Worm (Caenorhabditis elegans) whole organism, midembryonic: Measurements from ENCODE around the gene T27A8.3.

Source experiments
- T22C8.4 ChIP-seq: fragments of 200-800 bp; sonication (Bioruptor generic); IDR thresholded peaks from 2 replicates; pipeline ENCODE4 v1.3.6; 2022; ENCODE audit warnings: missing genetic modification characterization, missing compliant biosample characterization
- cog-1 ChIP-seq: sonication (generic microtip); optimal IDR thresholded peaks from 2 replicates; lab custom pipeline; 2016; ENCODE audit warnings: missing genetic modification characterization, missing compliant biosample characterization
- klf-2 ChIP-seq: fragments of 200-800 bp; sonication (Bioruptor generic); conservative IDR thresholded peaks from 2 replicates; pipeline ENCODE4 v1.3.6; 2022; ENCODE audit warnings: missing genetic modification reagents, missing genetic modification characterization, missing compliant biosample characterization
- med-1 ChIP-seq: sonication (generic microtip); optimal IDR thresholded peaks from 2 replicates; lab custom pipeline; 2017; ENCODE audit warnings: missing genetic modification characterization, mild to moderate bottlenecking, missing compliant biosample characterization, antibody characterized with exemption, missing genetic modification reagents; ENCODE audit not compliant: insufficient read depth
- ref-1 ChIP-seq: fragments of 200-800 bp; sonication (Bioruptor generic); conservative IDR thresholded peaks from 2 replicates; pipeline ENCODE4 v1.3.6; 2022; ENCODE audit warnings: missing genetic modification reagents, missing genetic modification characterization, missing compliant biosample characterization
- ztf-23 ChIP-seq: fragments of 200-800 bp; sonication (Bioruptor generic); IDR thresholded peaks from 2 replicates; pipeline ENCODE4 v1.3.6; 2022; ENCODE audit warnings: missing genetic modification reagents, missing genetic modification characterization, missing compliant biosample characterization
- ztf-29 ChIP-seq: fragments of 200-800 bp; sonication (Bioruptor generic); IDR thresholded peaks from 2 replicates; pipeline ENCODE4 v1.3.6; 2022; ENCODE audit warnings: missing genetic modification reagents, missing genetic modification characterization, missing compliant biosample characterization

- no peak for TF ChIP-seq med-1 (GFP tag; lab: Kevin White, UChicago)
- no peak for TF ChIP-seq T22C8.4 (GFP tag; lab: Robert Waterston, UW)
- no peak for TF ChIP-seq ref-1 (GFP tag; lab: Robert Waterston, UW)
- TF ChIP-seq ztf-29 (GFP tag; lab: Robert Waterston, UW): no peak
- TF ChIP-seq ztf-23 (GFP tag; lab: Robert Waterston, UW): no peak
- no peak for TF ChIP-seq cog-1 (tag; lab: Kevin White, UChicago)
- no peak for TF ChIP-seq klf-2
These were observed 20.0 kb upstream of the T27A8.3 start for ce11 chrX:16042480-16042879.
